Fruit fly (Drosophila melanogaster): ENCODE measurements around the gene Veneno.

DNA sequence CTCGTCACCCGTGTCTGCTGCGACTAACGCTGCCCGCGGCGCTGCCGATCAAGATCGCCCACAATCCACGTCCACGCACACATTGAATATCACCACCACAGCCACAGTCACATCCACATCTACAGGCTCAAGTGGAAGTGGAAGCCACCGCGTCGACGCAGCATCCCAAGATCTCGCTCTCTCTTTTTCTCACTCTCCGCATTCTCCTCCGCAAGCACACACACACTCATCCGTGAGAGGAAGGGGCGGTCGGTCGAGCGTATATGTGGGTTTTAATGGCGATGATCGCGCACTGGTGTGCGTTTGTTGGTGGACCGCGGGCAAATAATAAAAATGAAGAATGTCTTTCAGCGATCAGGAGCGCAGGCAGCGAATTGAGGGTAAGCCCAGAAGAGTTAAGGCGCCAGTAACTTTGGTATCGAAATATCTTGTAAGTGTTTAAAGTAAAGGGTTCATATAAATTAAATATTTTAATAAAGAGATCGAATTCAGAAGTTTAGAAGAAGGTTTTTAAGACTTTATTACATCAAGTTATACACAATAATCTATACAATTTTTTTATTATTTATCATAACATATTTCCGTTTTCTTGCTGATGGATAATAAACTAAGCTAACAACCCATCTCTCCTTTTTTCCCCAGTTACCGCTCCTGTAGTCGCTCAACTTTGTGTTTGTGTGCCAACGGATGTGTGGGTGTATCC is 28.4 kb downstream of the Veneno start, which contains the start of gene Poxm:
- no peak for TF ChIP-seq ttk (optimal IDR thresholded peaks at IDR 0.05)
- TF ChIP-seq psq (optimal IDR thresholded peaks at IDR 0.05): no peak

All from Kc167 (cell line).